Worm (Caenorhabditis elegans) whole organism, young adult: ENCODE measurements around the gene frk-1.

Source experiments
- F55B11.4 ChIP-seq: sonication (generic microtip); optimal IDR thresholded peaks from 2 replicates; lab custom pipeline; 2016; ENCODE audit warnings: missing compliant biosample characterization, missing genetic modification characterization, borderline replicate concordance; ENCODE audit not compliant: insufficient read depth
- ceh-79 ChIP-seq: sonication (generic microtip); optimal IDR thresholded peaks from 2 replicates; lab custom pipeline; 2017; ENCODE audit warnings: mild to moderate bottlenecking, missing genetic modification characterization, missing compliant biosample characterization
- dpff-1 ChIP-seq: sonication (generic microtip); optimal IDR thresholded peaks from 2 replicates; lab custom pipeline; 2017; ENCODE audit warnings: mild to moderate bottlenecking, missing genetic modification characterization, missing compliant biosample characterization
- ets-4 ChIP-seq: fragments of 200-800 bp; sonication (Bioruptor generic); optimal IDR thresholded peaks from 2 replicates; lab custom pipeline; 2018; ENCODE audit warnings: mild to moderate bottlenecking, missing genetic modification characterization, missing compliant biosample characterization
- hmg-1.2 ChIP-seq: fragments of 200-800 bp; sonication (Bioruptor generic); IDR thresholded peaks from 2 replicates; pipeline ENCODE4 v1.3.6; 2022; ENCODE audit warnings: missing genetic modification reagents, missing genetic modification characterization, missing compliant biosample characterization
- nfya-2 ChIP-seq: fragments of 200-800 bp; sonication (Bioruptor generic); IDR thresholded peaks from 2 replicates; pipeline ENCODE4 v1.3.6; 2022; ENCODE audit warnings: missing genetic modification reagents, missing genetic modification characterization, missing compliant biosample characterization

- TF ChIP-seq ets-4 (GFP tag; lab: Kevin White, UChicago) (no peak), ceh-79 (tag; lab: Kevin White, UChicago) (no peak), F55B11.4 (tag; lab: Kevin White, UChicago) (no peak), hmg-1.2 (no peak), nfya-2 (GFP tag; lab: Robert Waterston, UW) (no peak), dpff-1 (tag; lab: Kevin White, UChicago) (no peak)
Measured at ce11 chrIV:10021283-10021682, 21.7 kb upstream of the frk-1 start, which contains the start of gene F44D12.19.
